Worm (Caenorhabditis elegans) whole organism, L4/young adult: ENCODE results near the gene cyp-13A10.

ENCODE experiments used
- W03F9.2 ChIP-seq: fragments of 150-350 bp; optimal IDR thresholded peaks from 2 replicates; lab custom pipeline; 2014; ENCODE audit warnings: missing biosample characterization, missing genetic modification characterization
- dao-5 ChIP-seq: sonication (generic microtip); optimal IDR thresholded peaks from 2 replicates; lab custom pipeline; 2016; ENCODE audit warnings: missing genotype, missing genetic modification characterization, moderate library complexity, missing compliant biosample characterization
- him-1 ChIP-seq: sonication (generic microtip); optimal IDR thresholded peaks from 2 replicates; lab custom pipeline; 2016; ENCODE audit warnings: missing genotype, missing genetic modification reagents, missing genetic modification characterization, missing compliant biosample characterization

DNA sequence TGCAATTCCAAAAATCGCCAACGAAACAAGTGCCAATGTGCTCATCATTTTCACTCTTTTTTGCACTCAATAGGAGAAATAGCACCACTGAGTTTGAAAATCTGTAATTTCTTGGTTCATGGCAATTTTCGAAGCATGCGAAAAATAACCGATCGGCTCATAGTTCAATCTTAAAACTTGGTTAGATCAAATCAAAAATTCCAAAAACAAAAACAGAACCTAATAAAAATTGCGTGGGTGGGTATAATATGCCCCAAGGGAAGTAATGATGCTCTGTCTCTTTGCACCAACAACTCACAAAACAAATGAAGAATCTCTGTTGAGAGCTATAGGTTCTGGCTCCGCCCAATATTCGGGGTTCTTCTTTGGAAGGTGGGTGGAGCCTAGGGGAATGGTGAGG is 29.2 kb upstream of the cyp-13A10 start, which contains the start of gene nlp-11:
- no peak for TF ChIP-seq him-1 (tag; lab: Kevin White, UChicago)
- no peak for TF ChIP-seq W03F9.2 (tag; lab: Kevin White, UChicago)
- TF ChIP-seq dao-5 (tag; lab: Kevin White, UChicago), result no peak
